Worm (Caenorhabditis elegans) whole organism, late embryonic: ENCODE results near the gene hnd-1.

Experiments used
- C08G9.2 ChIP-seq: sonication (generic microtip); optimal IDR thresholded peaks from 2 replicates; lab custom pipeline; 2016; ENCODE audit warnings: mild to moderate bottlenecking, missing genetic modification characterization, moderate library complexity, missing compliant biosample characterization
- C38D4.7 ChIP-seq: fragments of 200-800 bp; sonication (Bioruptor generic); optimal IDR thresholded peaks from 2 replicates; lab custom pipeline; 2018; ENCODE audit warnings: mild to moderate bottlenecking, missing genetic modification characterization, moderate library complexity, missing compliant biosample characterization
- F13H6.1 ChIP-seq: sonication (generic microtip); optimal IDR thresholded peaks from 2 replicates; lab custom pipeline; 2016; ENCODE audit warnings: missing genetic modification characterization, missing compliant biosample characterization
- K02D7.2 ChIP-seq: sonication (generic microtip); optimal IDR thresholded peaks from 2 replicates; lab custom pipeline; 2017; ENCODE audit warnings: mild to moderate bottlenecking, missing genetic modification characterization, missing compliant biosample characterization
- K09A11.1 ChIP-seq: sonication (generic microtip); optimal IDR thresholded peaks from 2 replicates; lab custom pipeline; 2017; ENCODE audit warnings: antibody characterized with exemption, mild to moderate bottlenecking, missing genetic modification characterization, missing compliant biosample characterization; ENCODE audit not compliant: insufficient read depth
- T23F11.4 ChIP-seq: fragments of 200-800 bp; sonication (Bioruptor generic); optimal IDR thresholded peaks from 2 replicates; lab custom pipeline; 2018; ENCODE audit warnings: mild to moderate bottlenecking, missing genetic modification characterization, missing compliant biosample characterization
- ahr-1 ChIP-seq: sonication (generic microtip); optimal IDR thresholded peaks from 2 replicates; lab custom pipeline; 2016; ENCODE audit warnings: missing genetic modification characterization, missing compliant biosample characterization
- ama-1 ChIP-seq: fragments of 150-350 bp; optimal IDR thresholded peaks from 2 replicates; lab custom pipeline; 2014
- ceh-14 ChIP-seq: sonication (generic microtip); optimal IDR thresholded peaks from 2 replicates; lab custom pipeline; 2016; ENCODE audit warnings: missing genotype, missing genetic modification characterization, missing compliant biosample characterization
- ceh-19 ChIP-seq: fragments of 200-800 bp; sonication (Bioruptor generic); optimal IDR thresholded peaks from 2 replicates; lab custom pipeline; 2018; ENCODE audit warnings: mild to moderate bottlenecking, missing genetic modification characterization, missing compliant biosample characterization
- ceh-2 ChIP-seq: sonication (generic microtip); optimal IDR thresholded peaks from 2 replicates; lab custom pipeline; 2016; ENCODE audit warnings: missing genotype, missing genetic modification characterization, missing compliant biosample characterization
- ceh-22 ChIP-seq: sonication (generic microtip); optimal IDR thresholded peaks from 2 replicates; lab custom pipeline; 2017; ENCODE audit warnings: missing biosample characterization, missing genetic modification characterization
- ceh-24 ChIP-seq: sonication (generic microtip); optimal IDR thresholded peaks from 2 replicates; lab custom pipeline; 2016; ENCODE audit warnings: mild to moderate bottlenecking, missing genetic modification characterization, missing compliant biosample characterization
- ceh-30 ChIP-seq: fragments of 150-350 bp; optimal IDR thresholded peaks from 2 replicates; lab custom pipeline; 2014; ENCODE audit warnings: missing biosample characterization, missing genetic modification characterization
- ceh-31 ChIP-seq: sonication (generic microtip); optimal IDR thresholded peaks from 2 replicates; lab custom pipeline; 2016; ENCODE audit warnings: missing genetic modification characterization, missing compliant biosample characterization
- ceh-34 ChIP-seq: sonication (generic microtip); optimal IDR thresholded peaks from 2 replicates; lab custom pipeline; 2016; ENCODE audit warnings: mild to moderate bottlenecking, missing genetic modification characterization, missing compliant biosample characterization
- ceh-45 ChIP-seq: fragments of 200-800 bp; sonication (Bioruptor generic); IDR thresholded peaks from 2 replicates; pipeline ENCODE4 v1.3.6; 2022; ENCODE audit warnings: missing genetic modification reagents, missing genetic modification characterization, missing compliant biosample characterization
- ceh-48 ChIP-seq: sonication (generic microtip); optimal IDR thresholded peaks from 2 replicates; lab custom pipeline; 2016; ENCODE audit warnings: missing genetic modification characterization, inconsistent platforms, missing compliant biosample characterization
- ceh-6 ChIP-seq: fragments of 200-800 bp; sonication (Bioruptor generic); optimal IDR thresholded peaks from 2 replicates; lab custom pipeline; 2018; ENCODE audit warnings: mild to moderate bottlenecking, missing genetic modification characterization, missing compliant biosample characterization
- dve-1 ChIP-seq: sonication (generic microtip); optimal IDR thresholded peaks from 2 replicates; lab custom pipeline; 2017; ENCODE audit warnings: antibody characterized with exemption, mild to moderate bottlenecking, missing genetic modification characterization, missing compliant biosample characterization
- elt-4 ChIP-seq: sonication (generic microtip); optimal IDR thresholded peaks from 2 replicates; lab custom pipeline; 2016; ENCODE audit warnings: missing genetic modification characterization, missing compliant biosample characterization
- fax-1 ChIP-seq: sonication (generic microtip); optimal IDR thresholded peaks from 2 replicates; lab custom pipeline; 2016; ENCODE audit warnings: missing genotype, missing genetic modification characterization, missing compliant biosample characterization
- gmeb-2 ChIP-seq: sonication (generic microtip); optimal IDR thresholded peaks from 2 replicates; lab custom pipeline; 2016; ENCODE audit warnings: missing genetic modification characterization, inconsistent platforms, missing compliant biosample characterization
- hlh-13 ChIP-seq: fragments of 200-800 bp; sonication (Bioruptor generic); optimal IDR thresholded peaks from 2 replicates; lab custom pipeline; 2018; ENCODE audit warnings: mild to moderate bottlenecking, missing genetic modification characterization, missing compliant biosample characterization
- hlh-30 ChIP-seq: sonication (generic microtip); optimal IDR thresholded peaks from 2 replicates; lab custom pipeline; 2017; ENCODE audit warnings: antibody characterized with exemption, missing genetic modification characterization, missing compliant biosample characterization; ENCODE audit not compliant: insufficient read depth
- nhr-11 ChIP-seq: fragments of 150-350 bp; optimal IDR thresholded peaks from 2 replicates; lab custom pipeline; 2014; ENCODE audit warnings: missing biosample characterization, missing genetic modification characterization
- npax-4 ChIP-seq: sonication (generic microtip); optimal IDR thresholded peaks from 2 replicates; lab custom pipeline; 2016; ENCODE audit warnings: missing genetic modification characterization, missing compliant biosample characterization
- pax-1 ChIP-seq: fragments of 150-350 bp; optimal IDR thresholded peaks from 2 replicates; lab custom pipeline; 2014; ENCODE audit warnings: missing biosample characterization, missing genetic modification characterization
- pha-2 ChIP-seq: sonication (generic microtip); optimal IDR thresholded peaks from 2 replicates; lab custom pipeline; 2017; ENCODE audit warnings: mild to moderate bottlenecking, missing genetic modification characterization, missing compliant biosample characterization
- pha-4 ChIP-seq: fragments of 150-350 bp; optimal IDR thresholded peaks from 2 replicates; lab custom pipeline; 2018; ENCODE audit warnings: missing biosample characterization, missing genetic modification reagents, missing genetic modification characterization
- pqm-1 ChIP-seq: sonication (generic microtip); optimal IDR thresholded peaks from 2 replicates; lab custom pipeline; 2016; ENCODE audit warnings: missing genetic modification characterization, missing compliant biosample characterization
- rnt-1 ChIP-seq: sonication (generic microtip); optimal IDR thresholded peaks from 2 replicates; lab custom pipeline; 2016; ENCODE audit warnings: missing genetic modification characterization, missing compliant biosample characterization
- sox-4 ChIP-seq: sonication (generic microtip); optimal IDR thresholded peaks from 2 replicates; lab custom pipeline; 2017; ENCODE audit warnings: mild to moderate bottlenecking, missing genetic modification characterization, inconsistent platforms, missing compliant biosample characterization
- syd-9 ChIP-seq: sonication (generic microtip); optimal IDR thresholded peaks from 2 replicates; lab custom pipeline; 2016; ENCODE audit warnings: mild to moderate bottlenecking, missing genetic modification characterization, moderate library complexity, missing compliant biosample characterization
- tbx-7 ChIP-seq: sonication (generic microtip); optimal IDR thresholded peaks from 2 replicates; lab custom pipeline; 2016; ENCODE audit warnings: missing genotype, missing genetic modification characterization, missing compliant biosample characterization
- unc-3 ChIP-seq, 2 experiments: fragments of 200-800 bp in 1 of 2; sonication (Bioruptor generic) in 1 of 2; sonication (generic microtip) in 1 of 2; conservative IDR thresholded peaks in 1 of 2; optimal IDR thresholded peaks in 1 of 2; 2 replicates each; pipeline versions ENCODE4 v1.3.6 to Lab custom; 2016 to 2022; ENCODE audit warnings: missing compliant biosample characterization in 2 of 2, missing genetic modification characterization in 2 of 2, missing genetic modification reagents in 1 of 2
- unc-42 ChIP-seq: sonication (generic microtip); optimal IDR thresholded peaks from 2 replicates; lab custom pipeline; 2016; ENCODE audit warnings: missing genotype, missing genetic modification characterization, missing compliant biosample characterization
- unc-86 ChIP-seq: sonication (generic microtip); optimal IDR thresholded peaks from 2 replicates; lab custom pipeline; 2016; ENCODE audit warnings: missing genetic modification characterization, missing compliant biosample characterization
- zip-5 ChIP-seq: sonication (generic microtip); optimal IDR thresholded peaks from 2 replicates; lab custom pipeline; 2016; ENCODE audit warnings: missing genetic modification characterization, missing compliant biosample characterization
- ztf-16 ChIP-seq: sonication (generic microtip); optimal IDR thresholded peaks from 2 replicates; lab custom pipeline; 2017; ENCODE audit warnings: missing genetic modification characterization, missing compliant biosample characterization

hnd-1 gene

ce11 chrX:11684261-11684660 is at the start of gene hnd-1:
Gene hnd-1, plus strand, starts transcription at chrX:11684561.
- TF ChIP-seq ceh-22 (tag; lab: Kevin White, UChicago) (no peak), npax-4 (tag; lab: Kevin White, UChicago) (no peak), hlh-30 (tag; lab: Kevin White, UChicago) (no peak), ceh-24 (tag; lab: Kevin White, UChicago) (no peak), fax-1 (no peak), ceh-30 (no peak), zip-5 (tag; lab: Kevin White, UChicago) (no peak), dve-1 (tag; lab: Kevin White, UChicago) (no peak), T23F11.4 (no peak), ceh-6 (GFP tag; lab: Kevin White, UChicago) (no peak), ztf-16 (tag; lab: Kevin White, UChicago) (no peak), nhr-11 (tag; lab: Kevin White, UChicago) (no peak), ceh-2 (tag; lab: Kevin White, UChicago) (no peak), ahr-1 (no peak), gmeb-2 (tag; lab: Kevin White, UChicago) (no peak), pha-4 (tag; lab: Kevin White, UChicago) (no peak), ama-1 (lab: Kevin White, UChicago) (no peak)
- TF ChIP-seq, all 69 proteins: peak for 0

ce11 chrX:11637721-11638120 is 46.6 kb upstream of the hnd-1 start:
- no peak for TF ChIP-seq ceh-19 (GFP tag; lab: Kevin White, UChicago)
- no peak for TF ChIP-seq K02D7.2
- no peak for TF ChIP-seq unc-86 (tag; lab: Kevin White, UChicago)
- no peak for TF ChIP-seq hlh-13 (GFP tag; lab: Kevin White, UChicago)
- TF ChIP-seq pqm-1 (tag; lab: Kevin White, UChicago), result no peak
- TF ChIP-seq ceh-48 (tag; lab: Kevin White, UChicago), result no peak
- no peak for TF ChIP-seq K09A11.1 (tag; lab: Kevin White, UChicago)
- no peak for TF ChIP-seq ceh-2 (tag; lab: Kevin White, UChicago)
- TF ChIP-seq pha-2 (tag; lab: Kevin White, UChicago), result no peak
- no peak for TF ChIP-seq sox-4
- TF ChIP-seq rnt-1 (tag; lab: Kevin White, UChicago), result no peak
- TF ChIP-seq pha-4 (tag; lab: Kevin White, UChicago), result no peak
- no peak for TF ChIP-seq syd-9 (tag; lab: Kevin White, UChicago)
- TF ChIP-seq ceh-24 (tag; lab: Kevin White, UChicago), result no peak
- no peak for TF ChIP-seq unc-3 (GFP tag; conservative IDR thresholded peaks at IDR 0.05; lab: Robert Waterston, UW)
- no peak for TF ChIP-seq unc-3 (tag; optimal IDR thresholded peaks at IDR 0.05; lab: Kevin White, UChicago)

- no peak for TF ChIP-seq F13H6.1 (tag; lab: Kevin White, UChicago)
- TF ChIP-seq ceh-31 (tag; lab: Kevin White, UChicago), result peak; percentile 30
- peak; percentile 2 for TF ChIP-seq ceh-14 (tag; lab: Kevin White, UChicago)
- no peak for TF ChIP-seq ceh-34 (tag; lab: Kevin White, UChicago)
- no peak for TF ChIP-seq tbx-7
- TF ChIP-seq ceh-45, result no peak
- TF ChIP-seq pax-1 (tag; lab: Kevin White, UChicago), result no peak
- no peak for TF ChIP-seq elt-4 (tag; lab: Kevin White, UChicago)
- TF ChIP-seq unc-42, result peak; percentile 90
- TF ChIP-seq C38D4.7 (GFP tag; lab: Kevin White, UChicago), result no peak
- no peak for TF ChIP-seq C08G9.2 (tag; lab: Kevin White, UChicago)
These were observed 45.4 kb upstream of the hnd-1 start for ce11 chrX:11638987-11639386.
